Fruit fly (Drosophila melanogaster) S2 (cell line): ENCODE data around the gene Ptx1.
A peak's percentile ranks its signal among the peaks of the same experiment; 100 is the strongest.

Experiments
- CG8478 ChIP-seq: fragments of >200 bp; optimal IDR thresholded peaks from 2 replicates; lab custom pipeline; 2018
- CTCF ChIP-seq, 2 experiments: fragments of >200 bp; optimal IDR thresholded peaks; 2 replicates each; lab custom pipeline; 2018

The Ptx1 gene

dm6 chr3R:30928634-30929033 lies 16.1 kb downstream of the Ptx1 start:
- TF ChIP-seq CG8478: no peak
- TF ChIP-seq CTCF (optimal IDR thresholded peaks at IDR 0.05; lab: Kevin White, UChicago): no peak

- TF ChIP-seq CG8478 (no peak), CTCF (optimal IDR thresholded peaks at IDR 0.05; lab: Kevin White, UChicago) (no peak)
Measured at dm6 chr3R:30932092-30932491, 19.5 kb downstream of the Ptx1 start.

dm6 chr3R:30933894-30934434 lies 21.4 kb downstream of the Ptx1 start:
- TF ChIP-seq CTCF (optimal IDR thresholded peaks at IDR 0.05; lab: Kevin White, UChicago) (no peak), CG8478 (no peak)

dm6 chr3R:30936407-30936806 lies 23.9 kb downstream of the Ptx1 start, which contains the start of gene CG15549:
TSS of gene CG15549 (minus strand) at chr3R:30936507.
- TF ChIP-seq CTCF (optimal IDR thresholded peaks at IDR 0.05; lab: Kevin White, UChicago) (no peak), CG8478 (no peak)

dm6 chr3R:30937002-30937401 lies 24.4 kb downstream of the Ptx1 start, which contains the start of gene CG15550:
TSS of gene CG15550 (minus strand) at chr3R:30937102.
- TF ChIP-seq CTCF (optimal IDR thresholded peaks at IDR 0.05; lab: Kevin White, UChicago): no peak
- TF ChIP-seq CG8478: no peak

- TF ChIP-seq CTCF (optimal IDR thresholded peaks at IDR 0.05; lab: Kevin White, UChicago) (no peak), CG8478 (no peak)
Measured at dm6 chr3R:30940234-30940633, 27.7 kb downstream of the Ptx1 start.

dm6 chr3R:30946352-30946751 lies 33.8 kb downstream of the Ptx1 start:
- TF ChIP-seq CG8478: no peak
- TF ChIP-seq CTCF (optimal IDR thresholded peaks at IDR 0.05; lab: Kevin White, UChicago): peak; percentile 77 to 85

- TF ChIP-seq CG8478: no peak
- TF ChIP-seq CTCF (optimal IDR thresholded peaks at IDR 0.05; lab: Kevin White, UChicago): no peak
Measured at dm6 chr3R:30959400-30959799, 46.8 kb downstream of the Ptx1 start, which contains the start of gene CG15548. TSS of gene CG15548 (plus strand) at chr3R:30959700.

dm6 chr3R:30964220-30964619 lies 51.7 kb downstream of the Ptx1 start, which contains the start of gene Ctr1C:
TSS of gene Ctr1C (minus strand) at chr3R:30964320.
- TF ChIP-seq CG8478 (no peak), CTCF (optimal IDR thresholded peaks at IDR 0.05; lab: Kevin White, UChicago) (no peak)
